Fruit fly (Drosophila melanogaster): ENCODE measurements around the gene Rev1.
A peak's percentile ranks its signal among the peaks of the same experiment; 100 is the strongest.

The Rev1 gene

DNA sequence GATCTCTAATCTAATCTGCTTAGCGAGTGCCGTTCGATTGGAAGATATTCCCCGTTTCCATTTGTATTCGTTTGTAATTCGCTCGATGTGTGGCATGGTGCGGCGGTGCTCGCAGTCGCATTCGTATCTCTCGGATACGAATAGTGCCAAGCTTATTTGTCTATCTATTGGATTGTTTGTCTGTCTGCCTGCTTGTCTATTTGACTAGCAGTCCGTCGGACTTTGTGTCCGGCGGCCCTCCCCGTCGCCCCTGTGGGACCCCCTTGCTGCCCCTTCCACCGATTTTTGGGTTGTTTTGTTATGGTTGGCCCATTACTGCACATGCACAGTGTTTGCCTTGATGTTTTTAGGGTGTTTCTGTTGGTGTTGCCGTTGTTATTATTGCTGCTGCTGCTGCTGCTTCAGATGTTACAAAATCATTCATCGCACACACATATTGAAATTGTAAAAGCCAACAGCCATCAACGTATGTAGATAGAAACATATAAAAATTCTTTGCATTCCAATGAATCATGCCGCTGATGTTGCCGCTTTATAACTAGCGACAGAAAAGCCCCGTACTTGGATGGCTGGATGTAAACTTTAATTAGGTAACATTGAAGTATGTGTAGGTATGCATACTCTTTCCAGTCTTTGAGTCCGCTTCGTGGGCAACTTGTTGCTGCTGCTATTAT is 39.3 kb upstream of the Rev1 start (continued):
- TF ChIP-seq CG4617 (GFP tag; optimal IDR thresholded peaks at IDR 0.05; ENCODE audit: borderline replicate concordance) (no peak), CG4360 (GFP tag; IDR thresholded peaks at IDR 0.05) (peak; percentile 35; the same call in 1 of the 2 replicates), Side (GFP tag; optimal IDR thresholded peaks at IDR 0.05) (no peak), CG11695 (GFP tag; IDR thresholded peaks at IDR 0.05) (peak; percentile 47; the same call in 1 of the 3 replicates), Asciz (GFP tag; optimal IDR thresholded peaks at IDR 0.05) (peak; percentile 54), jumu (GFP tag; optimal IDR thresholded peaks at IDR 0.05) (no peak), psq (GFP tag; optimal IDR thresholded peaks at IDR 0.05) (no peak), gsb-n (tag; optimal IDR thresholded peaks at IDR 0.05) (peak; percentile 51), ash1 (GFP tag; optimal IDR thresholded peaks at IDR 0.05) (no peak), BEAF-32 (GFP tag; optimal IDR thresholded peaks at IDR 0.05) (no peak), lab (GFP tag; optimal IDR thresholded peaks at IDR 0.05) (peak; percentile 60), MESR4 (GFP tag; optimal IDR thresholded peaks at IDR 0.05) (no peak), CG8765 (GFP tag; IDR thresholded peaks at IDR 0.05) (no peak), CG6175 (GFP tag; IDR thresholded peaks at IDR 0.05) (peak; percentile 43; the same call in 2 of the 3 replicates), jigr1 (GFP tag; IDR thresholded peaks at IDR 0.05) (no peak), onecut (GFP tag; IDR thresholded peaks at IDR 0.05) (peak; percentile 31; the same call in 1 of the 2 replicates), ken (GFP tag; IDR thresholded peaks at IDR 0.05) (peak; percentile 28; the same call in 1 of the 3 replicates), zen2 (GFP tag; IDR thresholded peaks at IDR 0.05; ENCODE audit: partially characterized antibody) (no peak), klu (GFP tag; IDR thresholded peaks at IDR 0.05) (no peak), sens-2 (GFP tag; IDR thresholded peaks at IDR 0.05) (peak; percentile 33; the same call in 1 of the 2 replicates), prd (optimal IDR thresholded peaks at IDR 0.05) (no peak), prd (GFP tag; IDR thresholded peaks at IDR 0.05) (0 out of 3 replicates have a peak, but pooled peaks have one; percentile 13), HHEX (GFP tag; optimal IDR thresholded peaks at IDR 0.05) (peak; percentile 23), crc (GFP tag; optimal IDR thresholded peaks at IDR 0.05) (no peak), CG16863 (GFP tag; optimal IDR thresholded peaks at IDR 0.05) (no peak), CG4404 (GFP tag; IDR thresholded peaks at IDR 0.05) (no peak), CG2129 (GFP tag; IDR thresholded peaks at IDR 0.05; ENCODE audit: partially characterized antibody) (no peak), ap (GFP tag; IDR thresholded peaks at IDR 0.05) (0 out of 2 replicates have a peak, but pooled peaks have one; percentile 9), sim (GFP tag; IDR thresholded peaks at IDR 0.05) (peak; percentile 47; the same call in 1 of the 2 replicates), CG10267 (tag; optimal IDR thresholded peaks at IDR 0.05) (no peak), CG11247 (GFP tag; IDR thresholded peaks at IDR 0.05) (0 out of 2 replicates have a peak, but pooled peaks have one; percentile 21), NfI (GFP tag; optimal IDR thresholded peaks at IDR 0.05) (peak; percentile 3), eyg (GFP tag; optimal IDR thresholded peaks at IDR 0.05) (no peak), tx (GFP tag; optimal IDR thresholded peaks at IDR 0.05) (no peak), toy (GFP tag; IDR thresholded peaks at IDR 0.05) (0 out of 2 replicates have a peak, but pooled peaks have one; percentile 34), MBD-R2 (GFP tag; IDR thresholded peaks at IDR 0.05) (peak; percentile 29; the same call in 1 of the 2 replicates), CG9932 (GFP tag; IDR thresholded peaks at IDR 0.05) (peak; percentile 41; the same call in 1 of the 2 replicates), lov (optimal IDR thresholded peaks at IDR 0.05) (no peak), lov (GFP tag; IDR thresholded peaks at IDR 0.05) (0 out of 3 replicates have a peak, but pooled peaks have one; percentile 14), chif (GFP tag; optimal IDR thresholded peaks at IDR 0.05) (no peak), CG1792 (GFP tag; optimal IDR thresholded peaks at IDR 0.05) (no peak), CG7987 (GFP tag; optimal IDR thresholded peaks at IDR 0.05) (peak; percentile 13), CG1603 (tag; optimal IDR thresholded peaks at IDR 0.05) (peak; percentile 26), gce (GFP tag; IDR thresholded peaks at IDR 0.05) (peak; percentile 58; the same call in 1 of the 3 replicates), CG12155 (GFP tag; optimal IDR thresholded peaks at IDR 0.05) (no peak), Dek (tag; optimal IDR thresholded peaks at IDR 0.05) (no peak), CG17612 (GFP tag; IDR thresholded peaks at IDR 0.05) (no peak), bsh (GFP tag; optimal IDR thresholded peaks at IDR 0.05) (peak in 1 of 2 experiments; percentile 41), CG30431 (GFP tag; optimal IDR thresholded peaks at IDR 0.05) (peak; percentile 18), slou (GFP tag; optimal IDR thresholded peaks at IDR 0.05) (no peak)
